Fruit fly (Drosophila melanogaster) whole organism, pupa: ENCODE data around the gene dar1.

Source experiments
- CG15710 ChIP-seq: fragments of 200-800 bp; sonication (Bioruptor generic); optimal IDR thresholded peaks from 2 replicates; lab custom pipeline; 2018; ENCODE audit warnings: missing biosample characterization, mild to moderate bottlenecking, missing genetic modification characterization, moderate library complexity
- CG4496 ChIP-seq: fragments of 200-800 bp; sonication (Bioruptor generic); IDR thresholded peaks from 3 replicates; pipeline ENCODE4 v1.3.6; 2022; ENCODE audit warnings: missing biosample characterization, missing genetic modification characterization
- D1 ChIP-seq: fragments of 200-800 bp; sonication (Bioruptor generic); optimal IDR thresholded peaks from 2 replicates; lab custom pipeline; 2018; ENCODE audit warnings: missing biosample characterization, mild to moderate bottlenecking, missing genetic modification characterization, moderate library complexity
- EcR ChIP-seq: fragments of 200-800 bp; sonication (Bioruptor generic); optimal IDR thresholded peaks from 3 replicates; lab custom pipeline; 2019; ENCODE audit warnings: missing biosample characterization, missing genetic modification characterization, mild to moderate bottlenecking, moderate library complexity, missing genetic modification reagents
- Ets98B ChIP-seq: fragments of 200-800 bp; sonication (Bioruptor generic); IDR thresholded peaks from 2 replicates; pipeline ENCODE4 v1.3.6; 2022; ENCODE audit warnings: missing biosample characterization, missing genetic modification characterization
- Pif1A ChIP-seq: fragments of 200-800 bp; sonication (Bioruptor generic); optimal IDR thresholded peaks from 3 replicates; lab custom pipeline; 2016; ENCODE audit warnings: missing biosample characterization, missing genetic modification characterization
- fd96Ca ChIP-seq: fragments of 200-800 bp; sonication (Bioruptor generic); IDR thresholded peaks from 3 replicates; pipeline ENCODE4 v1.3.6; 2022; ENCODE audit warnings: missing biosample characterization, missing genetic modification characterization

- TF ChIP-seq D1 (tag; lab: Kevin White, UChicago) (no peak), fd96Ca (peak; percentile 51; the same call in 1 of the 3 replicates), Pif1A (GFP tag; lab: Kevin White, UChicago) (no peak), Ets98B (GFP tag; lab: Robert Waterston, UW) (no peak), CG4496 (GFP tag; lab: Robert Waterston, UW) (peak; percentile 60; the same call in 2 of the 3 replicates), EcR (GFP tag; lab: Kevin White, UChicago) (no peak), CG15710 (tag; lab: Kevin White, UChicago) (no peak)
These were observed 1.3 kb upstream of the dar1 start for dm6 chr3L:3624876-3625275.
